Worm (Caenorhabditis elegans) whole organism, young adult: ENCODE data around the gene col-158.

ENCODE experiments used
- B0019.2 ChIP-seq: fragments of 200-800 bp; sonication (Bioruptor generic); conservative IDR thresholded peaks from 2 replicates; pipeline ENCODE4 v1.3.6; 2022; ENCODE audit warnings: missing genetic modification reagents, missing genetic modification characterization, missing compliant biosample characterization
- B0336.3 ChIP-seq: fragments of 200-800 bp; sonication (Bioruptor generic); IDR thresholded peaks from 2 replicates; pipeline ENCODE4 v1.3.6; 2022; ENCODE audit warnings: missing genetic modification characterization, missing compliant biosample characterization
- C17E4.6 ChIP-seq: fragments of 200-800 bp; sonication (Bioruptor generic); IDR thresholded peaks from 2 replicates; pipeline ENCODE4 v1.3.6; 2022; ENCODE audit warnings: missing genetic modification reagents, missing genetic modification characterization, missing compliant biosample characterization
- F23B12.7 ChIP-seq: sonication (generic microtip); optimal IDR thresholded peaks from 2 replicates; lab custom pipeline; 2017; ENCODE audit warnings: missing genetic modification characterization, mild to moderate bottlenecking, missing compliant biosample characterization, antibody characterized with exemption, moderate library complexity; ENCODE audit not compliant: insufficient read depth
- F37B4.10 ChIP-seq: fragments of 200-800 bp; sonication (Bioruptor generic); IDR thresholded peaks from 2 replicates; pipeline ENCODE4 v1.3.6; 2022; ENCODE audit warnings: missing genetic modification characterization, missing compliant biosample characterization
- F55B11.4 ChIP-seq: sonication (generic microtip); optimal IDR thresholded peaks from 2 replicates; lab custom pipeline; 2016; ENCODE audit warnings: missing compliant biosample characterization, missing genetic modification characterization, borderline replicate concordance; ENCODE audit not compliant: insufficient read depth
- F57C9.4 ChIP-seq: sonication (generic microtip); optimal IDR thresholded peaks from 2 replicates; lab custom pipeline; 2017; ENCODE audit warnings: mild to moderate bottlenecking, missing genetic modification characterization, missing compliant biosample characterization
- Y53F4B.3 ChIP-seq: fragments of 200-800 bp; sonication (Bioruptor generic); IDR thresholded peaks from 2 replicates; pipeline ENCODE4 v1.3.6; 2022; ENCODE audit warnings: missing genetic modification reagents, missing genetic modification characterization, missing compliant biosample characterization
- Y56A3A.18 ChIP-seq: fragments of 200-800 bp; sonication (Bioruptor generic); IDR thresholded peaks from 2 replicates; pipeline ENCODE4 v1.3.6; 2022; ENCODE audit warnings: missing genetic modification reagents, missing genetic modification characterization, missing compliant biosample characterization
- attf-3 ChIP-seq: fragments of 200-800 bp; sonication (Bioruptor generic); conservative IDR thresholded peaks from 2 replicates; pipeline ENCODE4 v1.3.6; 2022; ENCODE audit warnings: missing genetic modification reagents, missing genetic modification characterization, missing compliant biosample characterization
- attf-6 ChIP-seq: fragments of 200-800 bp; sonication (Bioruptor generic); IDR thresholded peaks from 2 replicates; pipeline ENCODE4 v1.3.6; 2022; ENCODE audit warnings: missing genetic modification reagents, missing genetic modification characterization, missing compliant biosample characterization
- bed-1 ChIP-seq: fragments of 200-800 bp; sonication (Bioruptor generic); IDR thresholded peaks from 2 replicates; pipeline ENCODE4 v1.3.6; 2022; ENCODE audit warnings: missing genetic modification reagents, missing genetic modification characterization, missing compliant biosample characterization
- cebp-1 ChIP-seq, 2 experiments: fragments of 200-800 bp in 1 of 2; sonication (Bioruptor generic) in 1 of 2; sonication (generic microtip) in 1 of 2; IDR thresholded peaks in 1 of 2; optimal IDR thresholded peaks in 1 of 2; 2 replicates each; pipeline versions ENCODE4 v1.3.6 to Lab custom; 2017 to 2022; ENCODE audit warnings: missing compliant biosample characterization in 2 of 2, missing genetic modification characterization in 2 of 2, mild to moderate bottlenecking in 1 of 2, missing genetic modification reagents in 1 of 2, moderate library complexity in 1 of 2
- cebp-2 ChIP-seq: fragments of 200-800 bp; sonication (Bioruptor generic); IDR thresholded peaks from 2 replicates; pipeline ENCODE4 v1.3.6; 2022; ENCODE audit warnings: missing genetic modification characterization, missing compliant biosample characterization
- ceh-58 ChIP-seq: fragments of 200-800 bp; sonication (Bioruptor generic); IDR thresholded peaks from 2 replicates; pipeline ENCODE4 v1.3.6; 2022; ENCODE audit warnings: missing genetic modification characterization, missing compliant biosample characterization
- chd-7 ChIP-seq: sonication (generic microtip); optimal IDR thresholded peaks from 2 replicates; lab custom pipeline; 2016; ENCODE audit warnings: mild to moderate bottlenecking, missing genetic modification characterization, moderate library complexity, missing compliant biosample characterization
- dpl-1 ChIP-seq: fragments of 150-350 bp; optimal IDR thresholded peaks from 2 replicates; lab custom pipeline; 2014; ENCODE audit warnings: missing biosample characterization, missing genetic modification reagents, missing genetic modification characterization
- efl-1 ChIP-seq: fragments of 150-350 bp; optimal IDR thresholded peaks from 2 replicates; lab custom pipeline; 2014; ENCODE audit warnings: missing biosample characterization, missing genetic modification reagents, missing genetic modification characterization
- egl-18 ChIP-seq: fragments of 200-800 bp; sonication (Bioruptor generic); IDR thresholded peaks from 2 replicates; pipeline ENCODE4 v1.3.6; 2022; ENCODE audit warnings: missing genetic modification reagents, missing genetic modification characterization, missing compliant biosample characterization
- egl-44 ChIP-seq: fragments of 200-800 bp; sonication (Bioruptor generic); IDR thresholded peaks from 2 replicates; pipeline ENCODE4 v1.3.6; 2022; ENCODE audit warnings: missing genetic modification reagents, missing genetic modification characterization, missing compliant biosample characterization
- ets-4 ChIP-seq: fragments of 200-800 bp; sonication (Bioruptor generic); optimal IDR thresholded peaks from 2 replicates; lab custom pipeline; 2018; ENCODE audit warnings: mild to moderate bottlenecking, missing genetic modification characterization, missing compliant biosample characterization
- him-1 ChIP-seq: sonication (generic microtip); optimal IDR thresholded peaks from 2 replicates; lab custom pipeline; 2016; ENCODE audit warnings: missing genotype, missing genetic modification reagents, missing genetic modification characterization, missing compliant biosample characterization
- hlh-12 ChIP-seq: sonication (generic microtip); optimal IDR thresholded peaks from 2 replicates; lab custom pipeline; 2016; ENCODE audit warnings: missing genetic modification characterization, missing compliant biosample characterization
- hlh-26 ChIP-seq: fragments of 200-800 bp; sonication (Bioruptor generic); conservative IDR thresholded peaks from 2 replicates; pipeline ENCODE4 v1.3.6; 2022; ENCODE audit warnings: missing genetic modification reagents, missing genetic modification characterization, missing compliant biosample characterization
- let-607 ChIP-seq, 2 experiments: fragments of 200-800 bp in 1 of 2; sonication (Bioruptor generic) in 1 of 2; sonication (generic microtip) in 1 of 2; optimal IDR thresholded peaks; 2 replicates each; lab custom pipeline; 2016 to 2018; ENCODE audit warnings: mild to moderate bottlenecking in 2 of 2, missing compliant biosample characterization in 2 of 2, missing genetic modification characterization in 2 of 2, moderate library complexity in 2 of 2, missing genotype in 1 of 2
- lsl-1 ChIP-seq: fragments of 200-800 bp; sonication (Bioruptor generic); optimal IDR thresholded peaks from 2 replicates; lab custom pipeline; 2018; ENCODE audit warnings: mild to moderate bottlenecking, missing genetic modification characterization, moderate library complexity, missing compliant biosample characterization
- mcd-1 ChIP-seq: fragments of 200-800 bp; sonication (Bioruptor generic); IDR thresholded peaks from 2 replicates; pipeline ENCODE4 v1.3.6; 2022; ENCODE audit warnings: missing genetic modification reagents, missing genetic modification characterization, missing compliant biosample characterization
- mes-4 ChIP-seq: sonication (generic microtip); optimal IDR thresholded peaks from 2 replicates; lab custom pipeline; 2016; ENCODE audit warnings: missing genotype, missing genetic modification characterization, missing compliant biosample characterization
- nfya-2 ChIP-seq: fragments of 200-800 bp; sonication (Bioruptor generic); IDR thresholded peaks from 2 replicates; pipeline ENCODE4 v1.3.6; 2022; ENCODE audit warnings: missing genetic modification reagents, missing genetic modification characterization, missing compliant biosample characterization
- nhr-27 ChIP-seq: fragments of 200-800 bp; sonication (Bioruptor generic); optimal IDR thresholded peaks from 2 replicates; lab custom pipeline; 2018; ENCODE audit warnings: mild to moderate bottlenecking, missing genetic modification characterization, moderate library complexity, missing compliant biosample characterization
- repo-1 ChIP-seq: sonication (generic microtip); optimal IDR thresholded peaks from 2 replicates; lab custom pipeline; 2017; ENCODE audit warnings: mild to moderate bottlenecking, missing genetic modification characterization, missing compliant biosample characterization
- rpc-1 ChIP-seq, 2 experiments: fragments of 150-350 bp in 1 of 2; sonication (generic microtip) in 1 of 2; optimal IDR thresholded peaks; 2 replicates each; lab custom pipeline; 2014 to 2018; ENCODE audit warnings: missing biosample characterization in 1 of 2, missing genetic modification characterization in 1 of 2, missing genetic modification reagents in 1 of 2, missing genotype in 1 of 2
- snpc-3.4 ChIP-seq: sonication (generic microtip); optimal IDR thresholded peaks from 2 replicates; lab custom pipeline; 2017; ENCODE audit warnings: missing genetic modification characterization, mild to moderate bottlenecking, missing compliant biosample characterization, antibody characterized with exemption, moderate library complexity, missing genotype, missing genetic modification reagents
- snpc-4 ChIP-seq, 5 experiments: fragments of 150-350 bp in 1 of 5; sonication (generic microtip) in 4 of 5; optimal IDR thresholded peaks; 2 replicates each; lab custom pipeline; 2014 to 2018; ENCODE audit warnings: missing genetic modification characterization in 5 of 5, missing biosample characterization in 3 of 5, antibody characterized with exemption in 2 of 5, mild to moderate bottlenecking in 2 of 5, missing compliant biosample characterization in 2 of 5, missing genotype in 2 of 5, moderate library complexity in 2 of 5, missing genetic modification reagents in 1 of 5
- unc-130 ChIP-seq: sonication (generic microtip); optimal IDR thresholded peaks from 2 replicates; lab custom pipeline; 2016; ENCODE audit warnings: missing genetic modification reagents, missing genetic modification characterization, missing compliant biosample characterization
- ztf-25 ChIP-seq: fragments of 200-800 bp; sonication (Bioruptor generic); IDR thresholded peaks from 2 replicates; pipeline ENCODE4 v1.3.6; 2022; ENCODE audit warnings: missing genetic modification reagents, missing genetic modification characterization, missing compliant biosample characterization

The col-158 gene

ce11 chrV:11862817-11863216 is 33.4 kb downstream of the col-158 start, which contains the start of gene R13H4.6:
Gene R13H4.6 (plus strand): TSS chrV:11863117.
- TF ChIP-seq nhr-27 (tag; lab: Kevin White, UChicago) (no peak), Y56A3A.18 (GFP tag; lab: Robert Waterston, UW) (no peak), him-1 (tag; lab: Kevin White, UChicago) (no peak), rpc-1 (optimal IDR thresholded peaks at IDR 0.05; lab: Kevin White, UChicago) (no peak), rpc-1 (tag; optimal IDR thresholded peaks at IDR 0.05; lab: Kevin White, UChicago) (no peak), hlh-12 (tag; lab: Kevin White, UChicago) (no peak), mes-4 (tag; lab: Kevin White, UChicago) (no peak), C17E4.6 (no peak), ets-4 (GFP tag; lab: Kevin White, UChicago) (no peak), ceh-58 (GFP tag; lab: Robert Waterston, UW) (no peak), attf-6 (no peak)

DNA sequence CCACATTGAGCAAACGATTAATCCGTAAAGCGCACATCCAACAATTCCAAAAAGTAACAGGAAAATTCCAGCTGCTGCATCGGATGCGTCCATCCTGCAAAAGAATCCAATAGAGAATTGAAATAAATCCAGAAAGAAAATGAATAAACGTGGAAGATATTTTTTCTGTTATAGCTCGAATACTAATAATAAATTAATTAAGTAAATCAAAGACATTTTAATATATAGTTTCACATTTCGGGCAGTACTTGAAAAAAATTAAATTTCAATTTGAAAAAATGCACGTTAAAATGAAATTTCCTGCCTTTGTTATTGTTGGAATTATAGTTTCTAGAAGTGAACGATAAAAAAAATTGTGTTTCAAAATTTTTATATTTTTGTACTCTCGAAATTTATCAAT is 38.8 kb downstream of the col-158 start, which contains the start of gene R13H4.7:
R13H4.7 (minus strand) TSS at position 101 of the 400 bp plus-strand sequence.
- TF ChIP-seq chd-7 (tag; lab: Kevin White, UChicago) (no peak), F55B11.4 (no peak), attf-3 (GFP tag; lab: Robert Waterston, UW) (no peak), snpc-3.4 (tag; lab: Kevin White, UChicago) (no peak), ztf-25 (GFP tag; lab: Robert Waterston, UW) (no peak), cebp-2 (GFP tag; lab: Robert Waterston, UW) (no peak), bed-1 (GFP tag; lab: Robert Waterston, UW) (no peak), egl-18 (no peak), repo-1 (tag; lab: Kevin White, UChicago) (no peak)

- TF ChIP-seq egl-18 (no peak), lsl-1 (GFP tag; lab: Kevin White, UChicago) (no peak), Y56A3A.18 (GFP tag; lab: Robert Waterston, UW) (no peak), Y53F4B.3 (GFP tag; lab: Robert Waterston, UW) (no peak), let-607 (tag; optimal IDR thresholded peaks at IDR 0.05; lab: Kevin White, UChicago) (no peak)
These were observed 45.7 kb downstream of the col-158 start, which contains the start of gene sulp-4 for ce11 chrV:11875060-11875459. Gene sulp-4 (plus strand): TSS chrV:11875360.

ce11 chrV:11876657-11877056 is 47.3 kb downstream of the col-158 start:
- TF ChIP-seq F37B4.10 (no peak), unc-130 (GFP tag; lab: Kevin White, UChicago) (no peak), F57C9.4 (no peak), cebp-1 (GFP tag; IDR thresholded peaks at IDR 0.05; lab: Robert Waterston, UW) (no peak), cebp-1 (tag; optimal IDR thresholded peaks at IDR 0.05; lab: Kevin White, UChicago) (no peak), hlh-26 (GFP tag; lab: Robert Waterston, UW) (no peak), F23B12.7 (tag; lab: Kevin White, UChicago) (no peak), repo-1 (tag; lab: Kevin White, UChicago) (no peak), mcd-1 (GFP tag; lab: Robert Waterston, UW) (no peak), B0019.2 (GFP tag; lab: Robert Waterston, UW) (no peak), let-607 (tag; optimal IDR thresholded peaks at IDR 0.05; lab: Kevin White, UChicago) (no peak), nfya-2 (GFP tag; lab: Robert Waterston, UW) (no peak), efl-1 (no peak), snpc-4 (GFP tag; optimal IDR thresholded peaks at IDR 0.05; lab: Kevin White, UChicago) (no peak), snpc-4 (tag; optimal IDR thresholded peaks at IDR 0.05; lab: Kevin White, UChicago) (no peak), dpl-1 (no peak), egl-44 (GFP tag; lab: Robert Waterston, UW) (no peak), B0336.3 (GFP tag; lab: Robert Waterston, UW) (no peak)
